Fruit fly (Drosophila melanogaster) whole organism, embryonic: ENCODE measurements around the gene GstD4.
A peak's percentile ranks its signal among the peaks of the same experiment; 100 is the strongest.

ENCODE experiments used
- CG8089 ChIP-seq: fragments of 200-800 bp; sonication (Bioruptor generic); optimal IDR thresholded peaks from 3 replicates; lab custom pipeline; 2016; ENCODE audit warnings: missing biosample characterization, missing genetic modification characterization
- Sox102F ChIP-seq: fragments of 200-800 bp; sonication (Bioruptor generic); optimal IDR thresholded peaks from 2 replicates; lab custom pipeline; 2018; ENCODE audit warnings: missing biosample characterization, mild to moderate bottlenecking, missing genetic modification characterization, moderate library complexity

dm6 chr3R:12350497-12350896 lies 23.4 kb upstream of the GstD4 start, which contains the start of gene CG10038:
- peak; percentile 20 for TF ChIP-seq Sox102F (GFP tag; lab: Kevin White, UChicago)
- no peak for TF ChIP-seq CG8089
